Worm (Caenorhabditis elegans) whole organism, L3 larva: Measurements from ENCODE around the gene C18H7.11.

ENCODE experiments used
- ceh-28 ChIP-seq: fragments of 150-350 bp; optimal IDR thresholded peaks from 2 replicates; lab custom pipeline; 2014; ENCODE audit warnings: missing biosample characterization, missing genetic modification reagents, missing genetic modification characterization
- nhr-237 ChIP-seq: fragments of 150-350 bp; optimal IDR thresholded peaks from 2 replicates; lab custom pipeline; 2014; ENCODE audit warnings: missing biosample characterization, missing genetic modification characterization

DNA sequence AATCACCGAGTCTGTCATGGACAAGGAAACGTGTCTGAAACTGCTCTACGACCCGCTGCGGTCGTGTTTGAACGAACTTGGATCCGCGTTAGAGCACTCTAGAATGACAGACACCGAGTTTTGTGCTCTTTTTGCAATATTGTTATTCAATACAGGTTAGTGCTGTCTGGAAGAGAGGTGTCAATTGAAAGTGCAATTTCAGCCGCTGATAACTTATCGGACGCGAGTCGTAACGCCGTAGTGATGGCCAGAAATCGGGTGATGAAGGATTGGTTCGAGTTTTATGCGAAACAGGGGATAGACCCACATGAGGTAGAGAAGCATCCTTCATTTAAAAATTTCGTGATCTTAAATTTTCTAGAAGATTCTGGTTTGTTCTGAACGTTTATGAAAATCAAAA lies 35.2 kb downstream of the C18H7.11 start:
- no peak for TF ChIP-seq nhr-237
- no peak for TF ChIP-seq ceh-28 (tag; lab: Kevin White, UChicago)
